Fruit fly (Drosophila melanogaster): ENCODE data around the gene CG12259.

Gene CG12259

DNA sequence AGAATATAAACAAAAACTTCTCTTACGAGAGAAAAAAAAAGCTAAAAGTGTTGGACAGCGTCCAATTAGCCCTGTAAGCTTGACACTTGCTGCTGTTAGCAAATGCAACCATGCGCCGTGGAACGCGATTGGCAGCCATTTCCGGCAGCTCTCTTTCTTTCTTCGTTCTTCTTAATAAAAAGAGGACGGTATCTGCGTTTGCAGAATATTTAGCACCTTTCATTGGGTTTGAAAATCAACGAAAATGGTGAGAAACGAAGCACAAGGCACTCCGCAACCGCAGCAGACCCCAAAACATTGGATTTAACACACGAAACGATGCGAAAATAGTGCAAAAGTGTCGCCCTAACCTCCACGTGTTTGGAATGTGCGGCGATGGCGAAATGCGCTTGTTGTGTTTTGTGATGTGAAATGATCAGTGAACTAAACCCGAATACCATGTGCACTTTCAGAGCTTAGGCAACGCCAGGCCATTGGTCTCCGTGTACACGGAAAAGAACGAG is 1.8 kb upstream of the CG12259 start, which contains the start of gene RpL4:
RpL4 (plus strand) TSS at position 149 of the 503 bp plus-strand sequence.
- TF ChIP-seq CG5204 (GFP tag; optimal IDR thresholded peaks at IDR 0.05) (peak; percentile 84), CG7101 (tag; optimal IDR thresholded peaks at IDR 0.05) (peak; percentile 92), CG1620 (GFP tag; optimal IDR thresholded peaks at IDR 0.05) (peak; percentile 91), ovo (GFP tag; optimal IDR thresholded peaks at IDR 0.05) (peak; percentile 83), CG33017 (tag; optimal IDR thresholded peaks at IDR 0.05) (peak; percentile 84), pad (GFP tag; optimal IDR thresholded peaks at IDR 0.05) (peak; percentile 75), CG7045 (GFP tag; optimal IDR thresholded peaks at IDR 0.05) (peak; percentile 89), cnc (optimal IDR thresholded peaks at IDR 0.05) (no peak), Clk (GFP tag; optimal IDR thresholded peaks at IDR 0.05) (peak; percentile 46), toe (GFP tag; optimal IDR thresholded peaks at IDR 0.05) (peak; percentile 82), Crg-1 (GFP tag; optimal IDR thresholded peaks at IDR 0.05) (peak; percentile 92), cic (GFP tag; optimal IDR thresholded peaks at IDR 0.05) (peak; percentile 72), tj (GFP tag; optimal IDR thresholded peaks at IDR 0.05) (peak; percentile 80), Mnt (GFP tag; optimal IDR thresholded peaks at IDR 0.05) (peak; percentile 93), bab1 (GFP tag; optimal IDR thresholded peaks at IDR 0.05) (peak; percentile 64), Hr96 (GFP tag; optimal IDR thresholded peaks at IDR 0.05) (peak; percentile 91), CG11617 (GFP tag; optimal IDR thresholded peaks at IDR 0.05) (peak; percentile 95), CG12768 (GFP tag; optimal IDR thresholded peaks at IDR 0.05) (peak; percentile 85), CG14711 (tag; optimal IDR thresholded peaks at IDR 0.05) (peak; percentile 59), kay (GFP tag; ENCODE audit: borderline replicate concordance) (no peak)

DNA sequence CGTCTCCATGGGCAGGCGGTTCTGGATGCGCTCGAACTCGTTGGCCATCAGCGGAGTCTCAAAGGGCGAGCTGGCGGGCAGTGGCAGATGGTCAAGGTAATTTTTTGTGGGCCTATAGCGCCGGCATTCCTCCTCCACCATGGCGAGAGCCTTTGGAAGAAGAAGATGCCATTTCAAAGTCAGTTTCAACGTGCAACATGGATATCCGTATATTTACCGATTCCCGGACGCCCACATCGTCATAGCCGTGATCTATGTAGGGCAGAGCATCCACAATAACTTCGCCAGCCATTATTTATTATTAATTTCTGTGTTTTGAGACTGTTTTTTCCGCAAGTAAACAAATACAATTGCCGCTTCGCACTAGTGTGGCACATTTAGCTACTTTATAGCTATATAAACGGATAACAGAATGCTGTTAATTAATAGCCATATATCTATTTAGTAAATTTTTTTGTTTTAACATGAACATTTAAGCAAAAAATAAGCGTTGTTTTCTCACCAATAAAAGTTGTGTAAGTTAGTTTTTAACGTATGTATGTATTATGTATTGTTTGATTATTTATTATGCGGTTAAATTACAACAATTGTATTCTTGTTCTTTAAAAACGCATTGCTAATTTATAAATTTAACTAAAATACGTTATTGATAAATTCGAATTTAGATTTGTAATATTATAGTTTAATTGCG is 1.2 kb upstream of the CG12259 start, which contains the start of gene BCAS2:
BCAS2 (minus strand) TSS at position 375 of the 691 bp plus-strand sequence.
- no peak for TF ChIP-seq toe (GFP tag; optimal IDR thresholded peaks at IDR 0.05)
- TF ChIP-seq CG33017 (tag; optimal IDR thresholded peaks at IDR 0.05), result no peak
- no peak for TF ChIP-seq pad (GFP tag; optimal IDR thresholded peaks at IDR 0.05)
- TF ChIP-seq cnc (optimal IDR thresholded peaks at IDR 0.05), result no peak
- TF ChIP-seq cic (GFP tag; optimal IDR thresholded peaks at IDR 0.05), result no peak
- TF ChIP-seq Crg-1 (GFP tag; optimal IDR thresholded peaks at IDR 0.05), result no peak

DNA sequence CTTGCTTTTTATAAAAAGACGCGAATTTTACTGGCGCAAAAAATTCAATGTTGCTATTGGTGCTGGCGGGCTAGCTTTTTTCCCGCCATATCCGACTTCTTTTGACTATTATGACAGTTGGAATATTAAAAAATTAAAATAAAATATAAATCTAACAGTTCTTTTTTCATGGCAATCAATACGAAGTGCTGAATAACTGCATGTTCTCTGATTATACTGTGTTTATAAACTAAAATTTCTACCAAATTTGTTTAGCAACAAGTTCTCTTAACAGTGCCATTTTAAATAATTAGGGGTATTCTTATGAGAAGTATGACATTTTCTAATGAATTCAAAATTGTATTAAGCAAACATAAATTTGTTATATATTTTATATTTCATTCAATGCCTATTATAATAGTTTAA is 1.5 kb downstream of the CG12259 start, which contains the start of gene Boh1:
Boh1 (minus strand) TSS at position 76 of the 405 bp plus-strand sequence.
- peak; percentile 13 for TF ChIP-seq CG12768 (GFP tag; optimal IDR thresholded peaks at IDR 0.05)
- peak; percentile 36 for TF ChIP-seq CG7101 (tag; optimal IDR thresholded peaks at IDR 0.05)
- peak; percentile 8 for TF ChIP-seq Mnt (GFP tag; optimal IDR thresholded peaks at IDR 0.05)
- TF ChIP-seq cnc (optimal IDR thresholded peaks at IDR 0.05), result no peak
- TF ChIP-seq CG7045 (GFP tag; optimal IDR thresholded peaks at IDR 0.05), result no peak
- TF ChIP-seq CG11617 (GFP tag; optimal IDR thresholded peaks at IDR 0.05), result peak; percentile 58
- TF ChIP-seq Crg-1 (GFP tag; optimal IDR thresholded peaks at IDR 0.05), result no peak
- TF ChIP-seq tj (GFP tag; optimal IDR thresholded peaks at IDR 0.05), result no peak
- peak; percentile 46 for TF ChIP-seq CG14711 (tag; optimal IDR thresholded peaks at IDR 0.05)
- peak; percentile 28 for TF ChIP-seq CG33017 (tag; optimal IDR thresholded peaks at IDR 0.05)
- peak; percentile 61 for TF ChIP-seq bab1 (GFP tag; optimal IDR thresholded peaks at IDR 0.05)
- TF ChIP-seq Hr96 (GFP tag; optimal IDR thresholded peaks at IDR 0.05), result no peak

DNA sequence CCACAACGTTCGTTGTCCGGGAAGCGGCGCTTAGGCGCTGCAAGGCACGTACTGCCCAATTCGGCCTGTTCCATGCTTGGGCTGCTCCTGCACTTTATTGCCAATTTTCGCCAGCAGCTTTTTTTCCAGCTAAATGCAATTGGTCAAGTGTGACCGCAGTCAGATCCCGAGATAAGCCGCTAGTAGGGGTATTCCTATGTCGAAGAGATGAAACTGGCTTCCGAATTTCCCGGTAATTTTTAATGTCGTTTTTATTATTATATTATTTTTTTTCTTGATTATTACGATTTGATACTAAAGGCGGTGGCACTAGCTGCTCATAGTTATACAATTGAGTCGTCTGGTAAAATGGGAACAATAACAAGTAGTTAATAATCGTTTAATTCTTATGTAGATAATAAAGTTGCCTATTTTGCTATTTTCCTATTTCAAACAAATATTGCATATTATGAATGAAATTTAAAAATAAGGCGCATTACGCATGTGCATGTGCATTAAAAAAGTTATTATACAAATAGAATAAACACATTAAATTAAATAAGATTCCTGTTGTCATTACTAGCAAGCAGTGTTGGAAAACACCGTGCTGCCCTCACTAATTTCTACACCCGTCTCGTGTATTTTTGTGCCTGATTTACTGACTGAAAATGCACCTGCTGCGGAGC is 4.4 kb downstream of the CG12259 start, which contains the start of the genes CG5003 and mRpS22:
CG5003 (minus strand) TSS at position 162 of the 665 bp plus-strand sequence.
mRpS22 (plus strand) TSS at position 554 of the 665 bp plus-strand sequence.
- TF ChIP-seq tj (GFP tag; optimal IDR thresholded peaks at IDR 0.05) (peak; percentile 52), CG14711 (tag; optimal IDR thresholded peaks at IDR 0.05) (peak; percentile 44), CG11617 (GFP tag; optimal IDR thresholded peaks at IDR 0.05) (peak; percentile 78), kay (GFP tag; ENCODE audit: borderline replicate concordance) (no peak), CG33017 (tag; optimal IDR thresholded peaks at IDR 0.05) (peak; percentile 45), cic (GFP tag; optimal IDR thresholded peaks at IDR 0.05) (no peak), CG1620 (GFP tag; optimal IDR thresholded peaks at IDR 0.05) (peak; percentile 76), bab1 (GFP tag; optimal IDR thresholded peaks at IDR 0.05) (no peak), pad (GFP tag; optimal IDR thresholded peaks at IDR 0.05) (peak; percentile 64), cnc (optimal IDR thresholded peaks at IDR 0.05) (no peak), CG7045 (GFP tag; optimal IDR thresholded peaks at IDR 0.05) (peak; percentile 68), CG12768 (GFP tag; optimal IDR thresholded peaks at IDR 0.05) (peak; percentile 70), CG5204 (GFP tag; optimal IDR thresholded peaks at IDR 0.05) (no peak), Hr96 (GFP tag; optimal IDR thresholded peaks at IDR 0.05) (peak; percentile 28), ovo (GFP tag; optimal IDR thresholded peaks at IDR 0.05) (peak; percentile 45), toe (GFP tag; optimal IDR thresholded peaks at IDR 0.05) (peak; percentile 77), Mnt (GFP tag; optimal IDR thresholded peaks at IDR 0.05) (peak; percentile 37), Clk (GFP tag; optimal IDR thresholded peaks at IDR 0.05) (peak; percentile 51), Crg-1 (GFP tag; optimal IDR thresholded peaks at IDR 0.05) (peak; percentile 68), CG7101 (tag; optimal IDR thresholded peaks at IDR 0.05) (peak; percentile 65)

DNA sequence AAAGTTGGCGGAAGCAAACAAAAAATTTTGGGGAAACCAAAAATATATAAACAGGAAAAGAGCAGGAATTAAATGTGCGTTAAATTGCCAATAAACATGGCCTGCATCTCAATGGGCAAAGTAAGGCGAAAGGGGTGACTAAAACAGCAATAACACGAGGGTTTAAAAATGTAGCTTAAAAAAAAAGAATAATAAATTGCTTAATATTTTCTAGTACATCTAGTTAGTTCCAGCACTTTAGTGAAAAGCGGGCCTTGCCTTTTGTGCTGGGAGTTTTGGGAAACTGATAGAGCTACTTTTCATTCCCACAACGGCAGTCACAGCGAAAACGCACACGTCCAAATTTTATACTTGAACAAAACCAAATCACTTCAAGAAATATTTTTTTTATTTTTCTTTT is 8.7 kb downstream of the CG12259 start, which contains the start of gene mil:
mil (plus strand) TSS at position 301 of the 400 bp plus-strand sequence.
- TF ChIP-seq CG7101 (tag; optimal IDR thresholded peaks at IDR 0.05), result no peak
- TF ChIP-seq CG5204 (GFP tag; optimal IDR thresholded peaks at IDR 0.05), result no peak
- TF ChIP-seq Hr96 (GFP tag; optimal IDR thresholded peaks at IDR 0.05), result no peak
- TF ChIP-seq bab1 (GFP tag; optimal IDR thresholded peaks at IDR 0.05), result no peak

Measured in whole organism, adult.